Fruit fly (Drosophila melanogaster) whole organism, embryonic: ENCODE results near the gene sr.

Source experiments
- ATbp ChIP-seq: fragments of 200-800 bp; sonication (Bioruptor generic); optimal IDR thresholded peaks from 2 replicates; lab custom pipeline; 2017; ENCODE audit warnings: missing biosample characterization, mild to moderate bottlenecking, missing genetic modification characterization, missing genetic modification reagents
- BEAF-32 ChIP-seq: fragments of 200-800 bp; sonication (Bioruptor generic); optimal IDR thresholded peaks from 3 replicates; lab custom pipeline; 2017; ENCODE audit warnings: missing biosample characterization, missing genetic modification characterization, mild to moderate bottlenecking, moderate library complexity, missing genetic modification reagents
- CG11456 ChIP-seq: fragments of 200-800 bp; sonication (Bioruptor generic); IDR thresholded peaks from 3 replicates; pipeline ENCODE4 v1.3.6; 2022; ENCODE audit warnings: missing biosample characterization, missing genetic modification characterization
- CG12219 ChIP-seq: fragments of 200-800 bp; sonication (Bioruptor generic); optimal IDR thresholded peaks from 3 replicates; lab custom pipeline; 2018; ENCODE audit warnings: missing biosample characterization, mild to moderate bottlenecking, missing genetic modification characterization
- CG12744 ChIP-seq: fragments of 200-800 bp; sonication (Bioruptor generic); optimal IDR thresholded peaks from 2 replicates; lab custom pipeline; 2016; ENCODE audit warnings: missing biosample characterization, missing genetic modification characterization
- CG13123 ChIP-seq: fragments of 200-800 bp; sonication (Bioruptor generic); optimal IDR thresholded peaks from 2 replicates; lab custom pipeline; 2016; ENCODE audit warnings: missing biosample characterization, missing genetic modification characterization
- CG13287 ChIP-seq: fragments of 200-800 bp; sonication (Bioruptor generic); IDR thresholded peaks from 2 replicates; pipeline ENCODE4 v1.3.6; 2022; ENCODE audit warnings: missing biosample characterization, missing genetic modification characterization; ENCODE audit not compliant: partially characterized antibody
- CG13296 ChIP-seq: fragments of 200-800 bp; sonication (Bioruptor generic); optimal IDR thresholded peaks from 3 replicates; lab custom pipeline; 2018; ENCODE audit warnings: missing biosample characterization, mild to moderate bottlenecking, missing genetic modification characterization
- CG15269 ChIP-seq: fragments of 200-800 bp; sonication (Bioruptor generic); optimal IDR thresholded peaks from 2 replicates; lab custom pipeline; 2018; ENCODE audit warnings: missing biosample characterization, mild to moderate bottlenecking, missing genetic modification characterization, moderate library complexity
- CG1602 ChIP-seq: fragments of 200-800 bp; sonication (Bioruptor generic); optimal IDR thresholded peaks from 3 replicates; lab custom pipeline; 2016; ENCODE audit warnings: missing biosample characterization, missing genetic modification characterization
- CG2875 ChIP-seq: fragments of 200-800 bp; sonication (Bioruptor generic); optimal IDR thresholded peaks from 2 replicates; lab custom pipeline; 2017; ENCODE audit warnings: missing biosample characterization, mild to moderate bottlenecking, missing genetic modification characterization, missing genetic modification reagents
- CG3065 ChIP-seq: fragments of 200-800 bp; sonication (Bioruptor generic); optimal IDR thresholded peaks from 2 replicates; lab custom pipeline; 2016; ENCODE audit warnings: missing biosample characterization, missing genetic modification characterization
- CG3163 ChIP-seq: fragments of 200-800 bp; sonication (Bioruptor generic); optimal IDR thresholded peaks from 3 replicates; lab custom pipeline; 2016; ENCODE audit warnings: missing biosample characterization, missing genetic modification characterization
- CG6813 ChIP-seq: fragments of 200-800 bp; sonication (Bioruptor generic); optimal IDR thresholded peaks from 2 replicates; lab custom pipeline; 2017; ENCODE audit warnings: missing biosample characterization, missing genetic modification characterization, mild to moderate bottlenecking, moderate library complexity, missing genetic modification reagents
- CG7987 ChIP-seq: fragments of 200-800 bp; sonication (Bioruptor generic); optimal IDR thresholded peaks from 2 replicates; lab custom pipeline; 2018; ENCODE audit warnings: missing biosample characterization, mild to moderate bottlenecking, missing genetic modification characterization, moderate library complexity
- CG8281 ChIP-seq: fragments of 200-800 bp; sonication (Bioruptor generic); optimal IDR thresholded peaks from 2 replicates; lab custom pipeline; 2018; ENCODE audit warnings: missing biosample characterization, mild to moderate bottlenecking, missing genetic modification characterization, moderate library complexity
- CG8924 ChIP-seq: fragments of 200-800 bp; optimal IDR thresholded peaks from 3 replicates; lab custom pipeline; 2019; ENCODE audit warnings: missing biosample characterization, mild to moderate bottlenecking, missing genetic modification characterization, moderate library complexity
- CG8944 ChIP-seq: fragments of 200-800 bp; sonication (Bioruptor generic); optimal IDR thresholded peaks from 3 replicates; lab custom pipeline; 2016; ENCODE audit warnings: missing biosample characterization, missing genetic modification characterization
- CG9437 ChIP-seq: fragments of 200-800 bp; sonication (Bioruptor generic); optimal IDR thresholded peaks from 2 replicates; lab custom pipeline; 2018; ENCODE audit warnings: missing biosample characterization, mild to moderate bottlenecking, missing genetic modification characterization
- CG9727 ChIP-seq: fragments of 200-800 bp; sonication (Bioruptor generic); optimal IDR thresholded peaks from 3 replicates; lab custom pipeline; 2017; ENCODE audit warnings: missing biosample characterization, mild to moderate bottlenecking, missing genetic modification characterization
- CTCF ChIP-seq: fragments of 200-800 bp; sonication (Bioruptor generic); optimal IDR thresholded peaks from 2 replicates; lab custom pipeline; 2017; ENCODE audit warnings: missing biosample characterization, mild to moderate bottlenecking, missing genetic modification characterization, moderate library complexity
- CrebB ChIP-seq: fragments of 200-800 bp; sonication (Bioruptor generic); optimal IDR thresholded peaks from 3 replicates; lab custom pipeline; 2018; ENCODE audit warnings: missing biosample characterization, mild to moderate bottlenecking, missing genetic modification characterization
- ERR ChIP-seq: fragments of 200-800 bp; sonication (Bioruptor generic); optimal IDR thresholded peaks from 2 replicates; lab custom pipeline; 2016; ENCODE audit warnings: missing biosample characterization, missing genetic modification characterization
- GATAe ChIP-seq: fragments of 200-800 bp; sonication (Bioruptor generic); conservative IDR thresholded peaks from 2 replicates; pipeline ENCODE4 v1.3.6; 2022; ENCODE audit warnings: missing biosample characterization, missing genetic modification characterization
- Hr51 ChIP-seq, 2 experiments: fragments of 200-800 bp; sonication (Bioruptor generic); optimal IDR thresholded peaks; 2 replicates in 1 of 2; 3 replicates in 1 of 2; lab custom pipeline; 2016 to 2018; ENCODE audit warnings: missing biosample characterization in 2 of 2, missing genetic modification characterization in 2 of 2, mild to moderate bottlenecking in 1 of 2, moderate library complexity in 1 of 2
- Hsf ChIP-seq: fragments of 200-800 bp; sonication (Bioruptor generic); optimal IDR thresholded peaks from 3 replicates; lab custom pipeline; 2016; ENCODE audit warnings: missing biosample characterization, missing genetic modification characterization
- Lpt ChIP-seq: fragments of >200 bp; optimal IDR thresholded peaks from 2 replicates; lab custom pipeline; 2018; ENCODE audit warnings: missing biosample characterization, missing genetic modification characterization
- Mad ChIP-seq: fragments of 200-800 bp; sonication (Bioruptor generic); optimal IDR thresholded peaks from 2 replicates; lab custom pipeline; 2016; ENCODE audit warnings: missing biosample characterization, missing genetic modification characterization
- Mrtf ChIP-seq: fragments of 200-800 bp; sonication (Bioruptor generic); IDR thresholded peaks from 3 replicates; pipeline ENCODE4 v1.3.6; 2022; ENCODE audit warnings: missing biosample characterization, missing genetic modification characterization
- Nf-YB ChIP-seq: fragments of 200-800 bp; sonication (Bioruptor generic); optimal IDR thresholded peaks from 3 replicates; lab custom pipeline; 2019; ENCODE audit warnings: missing biosample characterization, mild to moderate bottlenecking, missing genetic modification characterization, moderate library complexity
- Side ChIP-seq: fragments of 200-800 bp; sonication (Bioruptor generic); optimal IDR thresholded peaks from 2 replicates; lab custom pipeline; 2016; ENCODE audit warnings: missing biosample characterization, missing genetic modification characterization
- Six4 ChIP-seq: fragments of 200-800 bp; sonication (Bioruptor generic); optimal IDR thresholded peaks from 2 replicates; lab custom pipeline; 2016; ENCODE audit warnings: missing biosample characterization, missing genetic modification characterization
- Sox100B ChIP-seq: fragments of 200-800 bp; sonication (Bioruptor generic); optimal IDR thresholded peaks from 3 replicates; lab custom pipeline; 2018; ENCODE audit warnings: missing biosample characterization, mild to moderate bottlenecking, missing genetic modification characterization
- Xbp1 ChIP-seq: fragments of 200-800 bp; sonication (Bioruptor generic); optimal IDR thresholded peaks from 3 replicates; lab custom pipeline; 2016; ENCODE audit warnings: missing biosample characterization, mild to moderate bottlenecking, missing genetic modification characterization
- bcd ChIP-seq: fragments of 200-800 bp; sonication (Bioruptor generic); optimal IDR thresholded peaks from 2 replicates; lab custom pipeline; 2017; ENCODE audit warnings: missing biosample characterization, mild to moderate bottlenecking, missing genetic modification characterization
- da ChIP-seq: fragments of 200-800 bp; sonication (Bioruptor generic); optimal IDR thresholded peaks from 2 replicates; lab custom pipeline; 2016; ENCODE audit warnings: missing biosample characterization, missing genetic modification characterization
- ftz-f1 ChIP-seq: fragments of 200-800 bp; sonication (Bioruptor generic); optimal IDR thresholded peaks from 2 replicates; lab custom pipeline; 2016; ENCODE audit warnings: missing biosample characterization, missing genetic modification characterization
- grn ChIP-seq: fragments of 200-800 bp; sonication (Bioruptor generic); optimal IDR thresholded peaks from 3 replicates; lab custom pipeline; 2017; ENCODE audit warnings: missing biosample characterization, missing genetic modification characterization
- hb ChIP-seq: fragments of 200-800 bp; sonication (Bioruptor generic); IDR thresholded peaks from 3 replicates; pipeline ENCODE4 v1.3.6; 2022; ENCODE audit warnings: missing biosample characterization, missing genetic modification characterization; ENCODE audit not compliant: partially characterized antibody
- kah ChIP-seq: fragments of 200-800 bp; sonication (Bioruptor generic); optimal IDR thresholded peaks from 2 replicates; lab custom pipeline; 2018; ENCODE audit warnings: missing biosample characterization, mild to moderate bottlenecking, missing genetic modification characterization
- knrl ChIP-seq: fragments of 200-800 bp; sonication (Bioruptor generic); IDR thresholded peaks from 3 replicates; pipeline ENCODE4 v1.3.6; 2022; ENCODE audit warnings: missing biosample characterization, missing genetic modification characterization; ENCODE audit not compliant: partially characterized antibody
- nmo ChIP-seq: fragments of 200-800 bp; sonication (Bioruptor generic); optimal IDR thresholded peaks from 2 replicates; lab custom pipeline; 2018; ENCODE audit warnings: missing biosample characterization, mild to moderate bottlenecking, missing genetic modification characterization, moderate library complexity
- slbo ChIP-seq: fragments of 200-800 bp; sonication (Bioruptor generic); IDR thresholded peaks from 2 replicates; pipeline ENCODE4 v1.3.6; 2022; ENCODE audit warnings: missing biosample characterization, missing genetic modification characterization
- sob ChIP-seq: fragments of 200-800 bp; sonication (Bioruptor generic); IDR thresholded peaks from 2 replicates; pipeline ENCODE4 v1.3.6; 2022; ENCODE audit warnings: missing biosample characterization, missing genetic modification characterization
- stwl ChIP-seq: fragments of 200-800 bp; sonication (Bioruptor generic); optimal IDR thresholded peaks from 3 replicates; lab custom pipeline; 2018; ENCODE audit warnings: missing biosample characterization, mild to moderate bottlenecking, missing genetic modification characterization, moderate library complexity
- tap ChIP-seq: fragments of 200-800 bp; optimal IDR thresholded peaks from 3 replicates; lab custom pipeline; 2019; ENCODE audit warnings: missing biosample characterization, mild to moderate bottlenecking, missing genetic modification characterization, moderate library complexity
- tx ChIP-seq: fragments of 200-800 bp; sonication (Bioruptor generic); optimal IDR thresholded peaks from 2 replicates; lab custom pipeline; 2016; ENCODE audit warnings: missing biosample characterization, missing genetic modification characterization
- unc-4 ChIP-seq: fragments of 200-800 bp; sonication (Bioruptor generic); IDR thresholded peaks from 2 replicates; pipeline ENCODE4 v1.3.6; 2022; ENCODE audit warnings: missing biosample characterization, missing genetic modification characterization; ENCODE audit not compliant: partially characterized antibody

The sr gene

dm6 chr3R:18171983-18172967 lies 81.7 kb downstream of the sr start (continued):
- TF ChIP-seq CG8944 (GFP tag; lab: Kevin White, UChicago) (peak; percentile 87), CG15269 (tag; lab: Kevin White, UChicago) (peak; percentile 94), hb (GFP tag; lab: Robert Waterston, UW) (no peak), CG9437 (peak; percentile 92), CG3065 (peak; percentile 69), CrebB (peak; percentile 87), bcd (peak; percentile 93), da (GFP tag; lab: Kevin White, UChicago) (peak; percentile 70), tx (GFP tag; lab: Kevin White, UChicago) (peak; percentile 83), CG13296 (GFP tag; lab: Kevin White, UChicago) (peak; percentile 92), sob (GFP tag; lab: Robert Waterston, UW) (peak; percentile 90), Six4 (peak; percentile 85), unc-4 (GFP tag; lab: Robert Waterston, UW) (no peak), slbo (GFP tag; lab: Robert Waterston, UW) (peak; percentile 87), Sox100B (peak; percentile 96), ERR (GFP tag; lab: Kevin White, UChicago) (peak; percentile 83), tap (tag; lab: Kevin White, UChicago) (peak; percentile 86), CG6813 (GFP tag; lab: Kevin White, UChicago) (peak; percentile 89), nmo (GFP tag; lab: Kevin White, UChicago) (peak; percentile 95), Mrtf (peak; percentile 80), CG3163 (GFP tag; lab: Kevin White, UChicago) (peak; percentile 75), grn (GFP tag; lab: Kevin White, UChicago) (peak; percentile 48), Xbp1 (GFP tag; lab: Kevin White, UChicago) (peak; percentile 94), CG12744 (GFP tag; lab: Kevin White, UChicago) (peak; percentile 90), kah (GFP tag; lab: Kevin White, UChicago) (peak; percentile 84), ftz-f1 (GFP tag; lab: Kevin White, UChicago) (peak; percentile 26), Side (peak; percentile 91), Mad (peak; percentile 89), BEAF-32 (GFP tag; lab: Kevin White, UChicago) (no peak), stwl (tag; lab: Kevin White, UChicago) (peak; percentile 1), ATbp (GFP tag; lab: Kevin White, UChicago) (peak; percentile 94), CG8281 (tag; lab: Kevin White, UChicago) (peak; percentile 82), Lpt (no peak), GATAe (GFP tag; lab: Robert Waterston, UW) (peak; percentile 65), CG1602 (GFP tag; lab: Kevin White, UChicago) (peak; percentile 93), Hr51 (GFP tag; optimal IDR thresholded peaks at IDR 0.05; lab: Kevin White, UChicago) (peak; percentile 84 to 95), knrl (GFP tag; lab: Robert Waterston, UW) (no peak), Hsf (GFP tag; lab: Kevin White, UChicago) (peak; percentile 95), CG8924 (tag; lab: Kevin White, UChicago) (peak; percentile 97), CTCF (GFP tag; lab: Kevin White, UChicago) (peak; percentile 48), CG7987 (GFP tag; lab: Kevin White, UChicago) (peak; percentile 65), CG12219 (GFP tag; lab: Kevin White, UChicago) (peak; percentile 96), CG9727 (GFP tag; lab: Kevin White, UChicago) (peak; percentile 96), CG11456 (GFP tag; lab: Robert Waterston, UW) (peak; percentile 78), CG2875 (GFP tag; lab: Kevin White, UChicago) (peak; percentile 92), CG13123 (GFP tag; lab: Kevin White, UChicago) (peak; percentile 81), Nf-YB (GFP tag; lab: Kevin White, UChicago) (peak; percentile 83), CG13287 (no peak)
